Worm (Caenorhabditis elegans) whole organism, young adult: ENCODE data around the gene nhr-218.

Source experiments
- B0019.2 ChIP-seq: fragments of 200-800 bp; sonication (Bioruptor generic); conservative IDR thresholded peaks from 2 replicates; pipeline ENCODE4 v1.3.6; 2022; ENCODE audit warnings: missing genetic modification reagents, missing genetic modification characterization, missing compliant biosample characterization
- B0035.1 ChIP-seq: sonication (generic microtip); optimal IDR thresholded peaks from 2 replicates; lab custom pipeline; 2016; ENCODE audit warnings: missing genetic modification characterization, mild to moderate bottlenecking, missing compliant biosample characterization, missing genotype, missing genetic modification reagents
- B0261.1 ChIP-seq: sonication (generic microtip); optimal IDR thresholded peaks from 2 replicates; lab custom pipeline; 2016; ENCODE audit warnings: mild to moderate bottlenecking, missing genetic modification characterization, moderate library complexity, missing compliant biosample characterization
- F22D6.2 ChIP-seq: sonication (generic microtip); optimal IDR thresholded peaks from 2 replicates; lab custom pipeline; 2016; ENCODE audit warnings: mild to moderate bottlenecking, missing genetic modification characterization, missing compliant biosample characterization
- F37B4.10 ChIP-seq: fragments of 200-800 bp; sonication (Bioruptor generic); IDR thresholded peaks from 2 replicates; pipeline ENCODE4 v1.3.6; 2022; ENCODE audit warnings: missing genetic modification characterization, missing compliant biosample characterization
- F52B5.7 ChIP-seq: sonication (generic microtip); optimal IDR thresholded peaks from 2 replicates; lab custom pipeline; 2016; ENCODE audit warnings: mild to moderate bottlenecking, missing genetic modification characterization, missing compliant biosample characterization
- F55B11.4 ChIP-seq: sonication (generic microtip); optimal IDR thresholded peaks from 2 replicates; lab custom pipeline; 2016; ENCODE audit warnings: missing compliant biosample characterization, missing genetic modification characterization, borderline replicate concordance; ENCODE audit not compliant: insufficient read depth
- F57A8.1 ChIP-seq: fragments of 200-800 bp; sonication (Bioruptor generic); optimal IDR thresholded peaks from 2 replicates; lab custom pipeline; 2018; ENCODE audit warnings: mild to moderate bottlenecking, missing genetic modification characterization, moderate library complexity, missing compliant biosample characterization
- F57C9.4 ChIP-seq: sonication (generic microtip); optimal IDR thresholded peaks from 2 replicates; lab custom pipeline; 2017; ENCODE audit warnings: mild to moderate bottlenecking, missing genetic modification characterization, missing compliant biosample characterization
- K12H6.12 ChIP-seq: fragments of 200-800 bp; sonication (Bioruptor generic); optimal IDR thresholded peaks from 2 replicates; lab custom pipeline; 2018; ENCODE audit warnings: mild to moderate bottlenecking, missing genetic modification characterization, missing compliant biosample characterization
- T26A5.8 ChIP-seq: sonication (generic microtip); optimal IDR thresholded peaks from 2 replicates; lab custom pipeline; 2016; ENCODE audit warnings: missing genetic modification characterization, missing compliant biosample characterization
- Y53F4B.3 ChIP-seq: fragments of 200-800 bp; sonication (Bioruptor generic); IDR thresholded peaks from 2 replicates; pipeline ENCODE4 v1.3.6; 2022; ENCODE audit warnings: missing genetic modification reagents, missing genetic modification characterization, missing compliant biosample characterization
- Y56A3A.18 ChIP-seq: fragments of 200-800 bp; sonication (Bioruptor generic); IDR thresholded peaks from 2 replicates; pipeline ENCODE4 v1.3.6; 2022; ENCODE audit warnings: missing genetic modification reagents, missing genetic modification characterization, missing compliant biosample characterization
- Y79H2A.3 ChIP-seq: fragments of 200-800 bp; sonication (Bioruptor generic); conservative IDR thresholded peaks from 2 replicates; pipeline ENCODE4 v1.3.6; 2022; ENCODE audit warnings: missing genetic modification reagents, missing genetic modification characterization, missing compliant biosample characterization
- Y95B8A.8 ChIP-seq: fragments of 200-800 bp; sonication (Bioruptor generic); IDR thresholded peaks from 2 replicates; pipeline ENCODE4 v1.3.6; 2022; ENCODE audit warnings: missing genetic modification reagents, missing genetic modification characterization, missing compliant biosample characterization
- aptf-3 ChIP-seq: fragments of 200-800 bp; sonication (Bioruptor generic); IDR thresholded peaks from 2 replicates; pipeline ENCODE4 v1.3.6; 2022; ENCODE audit warnings: missing genetic modification characterization, missing compliant biosample characterization
- ccch-3 ChIP-seq: fragments of 200-800 bp; sonication (Bioruptor generic); optimal IDR thresholded peaks from 2 replicates; lab custom pipeline; 2018; ENCODE audit warnings: mild to moderate bottlenecking, missing genetic modification characterization, missing compliant biosample characterization
- cebp-1 ChIP-seq, 2 experiments: fragments of 200-800 bp in 1 of 2; sonication (Bioruptor generic) in 1 of 2; sonication (generic microtip) in 1 of 2; IDR thresholded peaks in 1 of 2; optimal IDR thresholded peaks in 1 of 2; 2 replicates each; pipeline versions ENCODE4 v1.3.6 to Lab custom; 2017 to 2022; ENCODE audit warnings: missing compliant biosample characterization in 2 of 2, missing genetic modification characterization in 2 of 2, mild to moderate bottlenecking in 1 of 2, missing genetic modification reagents in 1 of 2, moderate library complexity in 1 of 2
- ceh-27 ChIP-seq: fragments of 200-800 bp; sonication (Bioruptor generic); optimal IDR thresholded peaks from 2 replicates; lab custom pipeline; 2018; ENCODE audit warnings: mild to moderate bottlenecking, missing genetic modification characterization, moderate library complexity, missing compliant biosample characterization
- ceh-40 ChIP-seq: fragments of 200-800 bp; sonication (Bioruptor generic); IDR thresholded peaks from 2 replicates; pipeline ENCODE4 v1.3.6; 2022; ENCODE audit warnings: missing genetic modification characterization, missing compliant biosample characterization
- ceh-58 ChIP-seq: fragments of 200-800 bp; sonication (Bioruptor generic); IDR thresholded peaks from 2 replicates; pipeline ENCODE4 v1.3.6; 2022; ENCODE audit warnings: missing genetic modification characterization, missing compliant biosample characterization
- die-1 ChIP-seq: sonication (generic microtip); optimal IDR thresholded peaks from 2 replicates; lab custom pipeline; 2016; ENCODE audit warnings: missing genotype, mild to moderate bottlenecking, missing genetic modification characterization, missing compliant biosample characterization
- dpl-1 ChIP-seq: fragments of 150-350 bp; optimal IDR thresholded peaks from 2 replicates; lab custom pipeline; 2014; ENCODE audit warnings: missing biosample characterization, missing genetic modification reagents, missing genetic modification characterization
- egl-44 ChIP-seq: fragments of 200-800 bp; sonication (Bioruptor generic); IDR thresholded peaks from 2 replicates; pipeline ENCODE4 v1.3.6; 2022; ENCODE audit warnings: missing genetic modification reagents, missing genetic modification characterization, missing compliant biosample characterization
- ets-4 ChIP-seq: fragments of 200-800 bp; sonication (Bioruptor generic); optimal IDR thresholded peaks from 2 replicates; lab custom pipeline; 2018; ENCODE audit warnings: mild to moderate bottlenecking, missing genetic modification characterization, missing compliant biosample characterization
- hmg-20 ChIP-seq: fragments of 200-800 bp; sonication (Bioruptor generic); IDR thresholded peaks from 2 replicates; pipeline ENCODE4 v1.3.6; 2022; ENCODE audit warnings: missing genetic modification reagents, missing genetic modification characterization, missing compliant biosample characterization
- lin-35 ChIP-seq, 3 experiments: fragments of 150-350 bp in 2 of 3; sonication (generic microtip) in 1 of 3; optimal IDR thresholded peaks; 2 replicates each; lab custom pipeline; 2014 to 2018; ENCODE audit warnings: missing biosample characterization in 3 of 3, missing genetic modification characterization in 3 of 3, missing genetic modification reagents in 3 of 3
- lin-40 ChIP-seq: sonication (generic microtip); optimal IDR thresholded peaks from 2 replicates; lab custom pipeline; 2016; ENCODE audit warnings: missing genetic modification characterization, mild to moderate bottlenecking, missing compliant biosample characterization, missing genotype, missing genetic modification reagents
- lin-54 ChIP-seq: fragments of 200-800 bp; sonication (Bioruptor generic); optimal IDR thresholded peaks from 2 replicates; lab custom pipeline; 2018; ENCODE audit warnings: mild to moderate bottlenecking, missing genetic modification characterization, missing compliant biosample characterization
- lsy-27 ChIP-seq: sonication (generic microtip); optimal IDR thresholded peaks from 2 replicates; lab custom pipeline; 2017; ENCODE audit warnings: missing genetic modification characterization, mild to moderate bottlenecking, missing compliant biosample characterization, antibody characterized with exemption, missing genotype, borderline replicate concordance; ENCODE audit not compliant: insufficient read depth
- madf-10 ChIP-seq: sonication (generic microtip); optimal IDR thresholded peaks from 2 replicates; lab custom pipeline; 2016; ENCODE audit warnings: mild to moderate bottlenecking, missing genetic modification characterization, missing compliant biosample characterization
- madf-3 ChIP-seq: fragments of 200-800 bp; sonication (Bioruptor generic); IDR thresholded peaks from 2 replicates; pipeline ENCODE4 v1.3.6; 2022; ENCODE audit warnings: missing genetic modification reagents, missing genetic modification characterization, missing compliant biosample characterization
- madf-8 ChIP-seq: fragments of 200-800 bp; sonication (Bioruptor generic); conservative IDR thresholded peaks from 2 replicates; pipeline ENCODE4 v1.3.6; 2022; ENCODE audit warnings: missing genetic modification reagents, missing genetic modification characterization, missing compliant biosample characterization
- mxl-1 ChIP-seq: sonication (generic microtip); optimal IDR thresholded peaks from 2 replicates; lab custom pipeline; 2016; ENCODE audit warnings: missing genetic modification characterization, missing compliant biosample characterization
- nfyb-1 ChIP-seq: fragments of 200-800 bp; sonication (Bioruptor generic); IDR thresholded peaks from 2 replicates; pipeline ENCODE4 v1.3.6; 2022; ENCODE audit warnings: missing genetic modification reagents, missing genetic modification characterization, missing compliant biosample characterization
- nhr-27 ChIP-seq: fragments of 200-800 bp; sonication (Bioruptor generic); optimal IDR thresholded peaks from 2 replicates; lab custom pipeline; 2018; ENCODE audit warnings: mild to moderate bottlenecking, missing genetic modification characterization, moderate library complexity, missing compliant biosample characterization
- pha-4 ChIP-seq: fragments of 150-350 bp; sonication (generic microtip); optimal IDR thresholded peaks from 2 replicates; lab custom pipeline; 2014; ENCODE audit warnings: missing biosample characterization, missing genetic modification reagents, missing genetic modification characterization
- rec-8 ChIP-seq, 2 experiments: sonication (generic microtip); optimal IDR thresholded peaks; 2 replicates each; lab custom pipeline; 2016; ENCODE audit warnings: mild to moderate bottlenecking in 2 of 2, missing genetic modification characterization in 2 of 2, missing genetic modification reagents in 2 of 2, missing genotype in 2 of 2, missing biosample characterization in 1 of 2, missing compliant biosample characterization in 1 of 2, moderate library complexity in 1 of 2
- snpc-1.3 ChIP-seq: sonication (generic microtip); optimal IDR thresholded peaks from 2 replicates; lab custom pipeline; 2017; ENCODE audit warnings: missing genetic modification characterization, mild to moderate bottlenecking, missing compliant biosample characterization, antibody characterized with exemption, moderate library complexity, missing genotype, missing genetic modification reagents; ENCODE audit not compliant: insufficient read depth
- tbp1 ChIP-seq: fragments of 200-800 bp; sonication (Bioruptor generic); optimal IDR thresholded peaks from 2 replicates; lab custom pipeline; 2018; ENCODE audit warnings: mild to moderate bottlenecking, missing genetic modification characterization, missing compliant biosample characterization
- unc-130 ChIP-seq: sonication (generic microtip); optimal IDR thresholded peaks from 2 replicates; lab custom pipeline; 2016; ENCODE audit warnings: missing genetic modification reagents, missing genetic modification characterization, missing compliant biosample characterization
- zfh-2 ChIP-seq: fragments of 200-800 bp; sonication (Bioruptor generic); conservative IDR thresholded peaks from 2 replicates; pipeline ENCODE4 v1.3.6; 2022; ENCODE audit warnings: missing genetic modification reagents, missing genetic modification characterization, missing compliant biosample characterization
- ztf-26 ChIP-seq: sonication (generic microtip); optimal IDR thresholded peaks from 2 replicates; lab custom pipeline; 2017; ENCODE audit warnings: missing genetic modification characterization, missing compliant biosample characterization
- ztf-3 ChIP-seq: fragments of 200-800 bp; sonication (Bioruptor generic); optimal IDR thresholded peaks from 2 replicates; lab custom pipeline; 2018; ENCODE audit warnings: mild to moderate bottlenecking, missing genetic modification characterization, missing compliant biosample characterization
- ztf-6 ChIP-seq: fragments of 200-800 bp; sonication (Bioruptor generic); IDR thresholded peaks from 2 replicates; pipeline ENCODE4 v1.3.6; 2022; ENCODE audit warnings: missing genetic modification reagents, missing genetic modification characterization, missing compliant biosample characterization

Gene nhr-218

ce11 chrV:16235135-16235534 is 23.1 kb upstream of the nhr-218 start, which contains the start of gene F21H7.3:
TSS of gene F21H7.3 (minus strand) at chrV:16235235.
- no peak for TF ChIP-seq nfyb-1 (GFP tag; lab: Robert Waterston, UW)
- no peak for TF ChIP-seq zfh-2 (GFP tag; lab: Robert Waterston, UW)
- no peak for TF ChIP-seq F22D6.2
- TF ChIP-seq T26A5.8: no peak
- TF ChIP-seq pha-4: no peak
- TF ChIP-seq Y79H2A.3: no peak
- no peak for TF ChIP-seq madf-3
- TF ChIP-seq Y53F4B.3 (GFP tag; lab: Robert Waterston, UW): no peak
- TF ChIP-seq Y95B8A.8 (GFP tag; lab: Robert Waterston, UW): no peak
- no peak for TF ChIP-seq F57C9.4 (tag; lab: Kevin White, UChicago)
- TF ChIP-seq hmg-20 (GFP tag; lab: Robert Waterston, UW): no peak
- TF ChIP-seq lsy-27 (tag; lab: Kevin White, UChicago): no peak
- no peak for TF ChIP-seq dpl-1
- no peak for TF ChIP-seq F57A8.1 (GFP tag; lab: Kevin White, UChicago)
- no peak for TF ChIP-seq ztf-3 (GFP tag; lab: Kevin White, UChicago)
- no peak for TF ChIP-seq K12H6.12 (tag; lab: Kevin White, UChicago)
- no peak for TF ChIP-seq madf-8 (GFP tag; lab: Robert Waterston, UW)
- TF ChIP-seq ceh-27 (GFP tag; lab: Kevin White, UChicago): no peak

- TF ChIP-seq madf-10 (tag; lab: Kevin White, UChicago) (no peak), F55B11.4 (tag; lab: Kevin White, UChicago) (no peak), unc-130 (GFP tag; lab: Kevin White, UChicago) (no peak), F37B4.10 (GFP tag; lab: Robert Waterston, UW) (no peak), zfh-2 (GFP tag; lab: Robert Waterston, UW) (no peak), ceh-40 (GFP tag; lab: Robert Waterston, UW) (no peak), ztf-26 (tag; lab: Kevin White, UChicago) (no peak), cebp-1 (GFP tag; IDR thresholded peaks at IDR 0.05; lab: Robert Waterston, UW) (no peak), cebp-1 (tag; optimal IDR thresholded peaks at IDR 0.05; lab: Kevin White, UChicago) (no peak), B0035.1 (tag; lab: Kevin White, UChicago) (no peak)
These were observed 22.6 kb upstream of the nhr-218 start, which contains the start of gene srh-98 for ce11 chrV:16235647-16236046. TSS of gene srh-98 (minus strand) at chrV:16235747.

ce11 chrV:16237223-16237622 is 21.0 kb upstream of the nhr-218 start, which contains the start of gene F21H7.5:
TSS of gene F21H7.5 (plus strand) at chrV:16237523.
- TF ChIP-seq ztf-6 (no peak), egl-44 (GFP tag; lab: Robert Waterston, UW) (no peak), ceh-58 (GFP tag; lab: Robert Waterston, UW) (no peak), ccch-3 (GFP tag; lab: Kevin White, UChicago) (no peak), mxl-1 (tag; lab: Kevin White, UChicago) (no peak)

- TF ChIP-seq die-1 (tag; lab: Kevin White, UChicago): no peak
- no peak for TF ChIP-seq nhr-27 (tag; lab: Kevin White, UChicago)
- TF ChIP-seq lin-40 (tag; lab: Kevin White, UChicago): no peak
- TF ChIP-seq ztf-26 (tag; lab: Kevin White, UChicago): no peak
- TF ChIP-seq lin-54 (GFP tag; lab: Kevin White, UChicago): no peak
- no peak for TF ChIP-seq rec-8 (tag; optimal IDR thresholded peaks at IDR 0.05; lab: Kevin White, UChicago)
- TF ChIP-seq tbp1 (GFP tag; lab: Kevin White, UChicago): no peak
- TF ChIP-seq B0261.1: no peak
- TF ChIP-seq ets-4 (GFP tag; lab: Kevin White, UChicago): no peak
- TF ChIP-seq F52B5.7 (tag; lab: Kevin White, UChicago): no peak
- no peak for TF ChIP-seq snpc-1.3 (tag; lab: Kevin White, UChicago)
- TF ChIP-seq Y56A3A.18 (GFP tag; lab: Robert Waterston, UW): no peak
- no peak for TF ChIP-seq B0019.2 (GFP tag; lab: Robert Waterston, UW)
- no peak for TF ChIP-seq lin-35 (GFP tag; optimal IDR thresholded peaks at IDR 0.05; lab: Kevin White, UChicago)
- TF ChIP-seq aptf-3: no peak
These were observed 14.2 kb upstream of the nhr-218 start, which contains the start of gene srh-104 for ce11 chrV:16244078-16244477. TSS of gene srh-104 (minus strand) at chrV:16244178.
